Fruit fly (Drosophila melanogaster) whole organism, embryonic: Measurements from ENCODE around the gene anox.

Experiments
- ATbp ChIP-seq: fragments of 200-800 bp; sonication (Bioruptor generic); optimal IDR thresholded peaks from 2 replicates; lab custom pipeline; 2017; ENCODE audit warnings: missing biosample characterization, mild to moderate bottlenecking, missing genetic modification characterization, missing genetic modification reagents
- Abd-B ChIP-seq: fragments of 200-800 bp; sonication (Bioruptor generic); optimal IDR thresholded peaks from 2 replicates; lab custom pipeline; 2018; ENCODE audit warnings: missing biosample characterization, mild to moderate bottlenecking, missing genetic modification characterization, moderate library complexity
- Adf1 ChIP-seq: fragments of 200-800 bp; sonication (Bioruptor generic); IDR thresholded peaks from 2 replicates; pipeline ENCODE4 v1.3.6; 2022; ENCODE audit warnings: missing biosample characterization, missing genetic modification characterization
- Atf3 ChIP-seq: fragments of 200-800 bp; sonication (Bioruptor generic); optimal IDR thresholded peaks from 3 replicates; lab custom pipeline; 2016; ENCODE audit warnings: missing biosample characterization, missing genetic modification characterization
- BEAF-32 ChIP-seq: fragments of 200-800 bp; sonication (Bioruptor generic); optimal IDR thresholded peaks from 3 replicates; lab custom pipeline; 2017; ENCODE audit warnings: missing biosample characterization, missing genetic modification characterization, mild to moderate bottlenecking, moderate library complexity, missing genetic modification reagents
- CG10267 ChIP-seq: fragments of 200-800 bp; sonication (Bioruptor generic); optimal IDR thresholded peaks from 2 replicates; lab custom pipeline; 2018; ENCODE audit warnings: missing biosample characterization, mild to moderate bottlenecking, missing genetic modification characterization, moderate library complexity
- CG12299 ChIP-seq: fragments of 200-800 bp; sonication (Bioruptor generic); optimal IDR thresholded peaks from 2 replicates; lab custom pipeline; 2018; ENCODE audit warnings: missing biosample characterization, mild to moderate bottlenecking, missing genetic modification characterization
- CG12744 ChIP-seq: fragments of 200-800 bp; sonication (Bioruptor generic); optimal IDR thresholded peaks from 2 replicates; lab custom pipeline; 2016; ENCODE audit warnings: missing biosample characterization, missing genetic modification characterization
- CG16779 ChIP-seq: fragments of 200-800 bp; sonication (Bioruptor generic); IDR thresholded peaks from 2 replicates; pipeline ENCODE4 v1.3.6; 2022; ENCODE audit warnings: missing biosample characterization, missing genetic modification characterization
- CG16815 ChIP-seq: fragments of 200-800 bp; sonication (Bioruptor generic); optimal IDR thresholded peaks from 3 replicates; lab custom pipeline; 2017; ENCODE audit warnings: missing biosample characterization, mild to moderate bottlenecking, missing genetic modification characterization
- CG17328 ChIP-seq: fragments of 200-800 bp; sonication (Bioruptor generic); IDR thresholded peaks from 2 replicates; pipeline ENCODE4 v1.3.6; 2022; ENCODE audit warnings: missing biosample characterization, missing genetic modification characterization
- CG18619 ChIP-seq: fragments of 200-800 bp; sonication (Bioruptor generic); optimal IDR thresholded peaks from 3 replicates; lab custom pipeline; 2017; ENCODE audit warnings: missing biosample characterization, mild to moderate bottlenecking, missing genetic modification characterization
- CG2712 ChIP-seq: fragments of 200-800 bp; optimal IDR thresholded peaks from 3 replicates; lab custom pipeline; 2019; ENCODE audit warnings: missing biosample characterization, mild to moderate bottlenecking, missing genetic modification characterization, moderate library complexity
- CG30020 ChIP-seq: fragments of 200-800 bp; optimal IDR thresholded peaks from 2 replicates; lab custom pipeline; 2019; ENCODE audit warnings: missing biosample characterization, mild to moderate bottlenecking, missing genetic modification characterization, moderate library complexity
- CG32772 ChIP-seq: fragments of 200-800 bp; sonication (Bioruptor generic); IDR thresholded peaks from 2 replicates; pipeline ENCODE4 v1.3.6; 2022; ENCODE audit warnings: missing biosample characterization, missing genetic modification characterization
- CG33557 ChIP-seq: fragments of 200-800 bp; sonication (Bioruptor generic); optimal IDR thresholded peaks from 2 replicates; lab custom pipeline; 2019; ENCODE audit warnings: missing biosample characterization, mild to moderate bottlenecking, missing genetic modification characterization, moderate library complexity
- CG34422 ChIP-seq: fragments of 200-800 bp; sonication (Bioruptor generic); IDR thresholded peaks from 3 replicates; pipeline ENCODE4 v1.3.6; 2022; ENCODE audit warnings: missing biosample characterization, missing genetic modification characterization
- CG4707 ChIP-seq: fragments of 200-800 bp; sonication (Bioruptor generic); optimal IDR thresholded peaks from 2 replicates; lab custom pipeline; 2018; ENCODE audit warnings: missing biosample characterization, mild to moderate bottlenecking, missing genetic modification characterization, moderate library complexity
- CG6272 ChIP-seq: fragments of 200-800 bp; sonication (Bioruptor generic); IDR thresholded peaks from 2 replicates; pipeline ENCODE4 v1.3.6; 2022; ENCODE audit warnings: missing biosample characterization, missing genetic modification characterization
- CG6683 ChIP-seq: fragments of 200-800 bp; sonication (Bioruptor generic); optimal IDR thresholded peaks from 2 replicates; lab custom pipeline; 2017; ENCODE audit warnings: missing biosample characterization, mild to moderate bottlenecking, missing genetic modification characterization, missing genetic modification reagents
- CG7786 ChIP-seq: fragments of 200-800 bp; sonication (Bioruptor generic); optimal IDR thresholded peaks from 2 replicates; lab custom pipeline; 2016; ENCODE audit warnings: missing biosample characterization, missing genetic modification characterization
- CG9609 ChIP-seq: fragments of 200-800 bp; sonication (Bioruptor generic); optimal IDR thresholded peaks from 3 replicates; lab custom pipeline; 2016; ENCODE audit warnings: missing biosample characterization, missing genetic modification characterization
- CG9817 ChIP-seq: fragments of 200-800 bp; sonication (Bioruptor generic); optimal IDR thresholded peaks from 2 replicates; lab custom pipeline; 2018; ENCODE audit warnings: missing biosample characterization, mild to moderate bottlenecking, missing genetic modification characterization, moderate library complexity
- Elba2 ChIP-seq: fragments of 200-800 bp; sonication (Bioruptor generic); optimal IDR thresholded peaks from 3 replicates; lab custom pipeline; 2016; ENCODE audit warnings: missing biosample characterization, missing genetic modification characterization
- Hsf ChIP-seq: fragments of 200-800 bp; sonication (Bioruptor generic); optimal IDR thresholded peaks from 3 replicates; lab custom pipeline; 2016; ENCODE audit warnings: missing biosample characterization, missing genetic modification characterization
- MTF-1 ChIP-seq: fragments of 200-800 bp; sonication (Bioruptor generic); optimal IDR thresholded peaks from 2 replicates; lab custom pipeline; 2018; ENCODE audit warnings: missing biosample characterization, mild to moderate bottlenecking, missing genetic modification characterization, borderline replicate concordance
- Pdp1 ChIP-seq, 2 experiments: fragments of 200-800 bp; sonication (Bioruptor generic); optimal IDR thresholded peaks; 3 replicates each; lab custom pipeline; 2016; ENCODE audit warnings: missing biosample characterization in 2 of 2, missing genetic modification characterization in 2 of 2, mild to moderate bottlenecking in 1 of 2, moderate library complexity in 1 of 2
- Poxn ChIP-seq: fragments of 200-800 bp; sonication (Bioruptor generic); IDR thresholded peaks from 2 replicates; pipeline ENCODE4 v1.3.6; 2022; ENCODE audit warnings: missing biosample characterization, missing genetic modification characterization
- Rx ChIP-seq: fragments of 200-800 bp; sonication (Bioruptor generic); IDR thresholded peaks from 2 replicates; pipeline ENCODE4 v1.3.6; 2022; ENCODE audit warnings: missing biosample characterization, missing genetic modification characterization
- Six4 ChIP-seq: fragments of 200-800 bp; sonication (Bioruptor generic); optimal IDR thresholded peaks from 2 replicates; lab custom pipeline; 2016; ENCODE audit warnings: missing biosample characterization, missing genetic modification characterization
- Taf1 ChIP-seq: fragments of 200-800 bp; sonication (Bioruptor generic); IDR thresholded peaks from 2 replicates; pipeline ENCODE4 v1.3.6; 2022; ENCODE audit warnings: missing biosample characterization, missing genetic modification characterization
- YL-1 ChIP-seq: fragments of 200-800 bp; sonication (Bioruptor generic); optimal IDR thresholded peaks from 3 replicates; lab custom pipeline; 2017; ENCODE audit warnings: missing biosample characterization, mild to moderate bottlenecking, missing genetic modification characterization
- amos ChIP-seq: fragments of 200-800 bp; sonication (Bioruptor generic); IDR thresholded peaks from 2 replicates; pipeline ENCODE4 v1.3.6; 2022; ENCODE audit warnings: missing biosample characterization, missing genetic modification characterization; ENCODE audit not compliant: partially characterized antibody
- bsh ChIP-seq, 2 experiments: fragments of 200-800 bp; sonication (Bioruptor generic); optimal IDR thresholded peaks; 2 replicates each; lab custom pipeline; 2017 to 2018; ENCODE audit warnings: mild to moderate bottlenecking in 2 of 2, missing biosample characterization in 2 of 2, missing genetic modification characterization in 2 of 2, moderate library complexity in 1 of 2
- corto ChIP-seq: fragments of 200-800 bp; sonication (Bioruptor generic); optimal IDR thresholded peaks from 2 replicates; lab custom pipeline; 2016; ENCODE audit warnings: missing biosample characterization, mild to moderate bottlenecking, missing genetic modification characterization, moderate library complexity
- ems ChIP-seq: fragments of 200-800 bp; sonication (Bioruptor generic); optimal IDR thresholded peaks from 3 replicates; lab custom pipeline; 2016; ENCODE audit warnings: missing biosample characterization, missing genetic modification characterization
- gfzf ChIP-seq: fragments of 200-800 bp; sonication (Bioruptor generic); optimal IDR thresholded peaks from 2 replicates; lab custom pipeline; 2016; ENCODE audit warnings: missing biosample characterization, mild to moderate bottlenecking, missing genetic modification characterization, moderate library complexity
- grau ChIP-seq: fragments of 200-800 bp; optimal IDR thresholded peaks from 3 replicates; lab custom pipeline; 2019; ENCODE audit warnings: missing biosample characterization, mild to moderate bottlenecking, missing genetic modification characterization, moderate library complexity
- hkb ChIP-seq, 2 experiments: fragments of 200-800 bp in 1 of 2; fragments of >200 bp in 1 of 2; sonication (Bioruptor generic) in 1 of 2; IDR thresholded peaks in 1 of 2; optimal IDR thresholded peaks in 1 of 2; 2 replicates each; pipeline versions ENCODE4 v1.3.6 to Lab custom; 2017 to 2022; ENCODE audit warnings: missing biosample characterization in 1 of 2, missing genetic modification characterization in 1 of 2
- kah ChIP-seq: fragments of 200-800 bp; sonication (Bioruptor generic); optimal IDR thresholded peaks from 2 replicates; lab custom pipeline; 2018; ENCODE audit warnings: missing biosample characterization, mild to moderate bottlenecking, missing genetic modification characterization
- nmo ChIP-seq: fragments of 200-800 bp; sonication (Bioruptor generic); optimal IDR thresholded peaks from 2 replicates; lab custom pipeline; 2018; ENCODE audit warnings: missing biosample characterization, mild to moderate bottlenecking, missing genetic modification characterization, moderate library complexity
- nom ChIP-seq: fragments of 200-800 bp; sonication (Bioruptor generic); optimal IDR thresholded peaks from 2 replicates; lab custom pipeline; 2017; ENCODE audit warnings: missing biosample characterization, missing genetic modification characterization, mild to moderate bottlenecking, moderate library complexity, missing genetic modification reagents
- phol ChIP-seq: fragments of 200-800 bp; sonication (Bioruptor generic); optimal IDR thresholded peaks from 3 replicates; lab custom pipeline; 2018; ENCODE audit warnings: missing biosample characterization, mild to moderate bottlenecking, missing genetic modification characterization, moderate library complexity
- schlank ChIP-seq: fragments of 200-800 bp; sonication (Bioruptor generic); optimal IDR thresholded peaks from 2 replicates; lab custom pipeline; 2018; ENCODE audit warnings: missing biosample characterization, mild to moderate bottlenecking, missing genetic modification characterization
- sens-2 ChIP-seq: fragments of 200-800 bp; sonication (Bioruptor generic); IDR thresholded peaks from 2 replicates; pipeline ENCODE4 v1.3.6; 2022; ENCODE audit warnings: missing biosample characterization, missing genetic modification characterization
- sqz ChIP-seq: fragments of 200-800 bp; sonication (Bioruptor generic); optimal IDR thresholded peaks from 3 replicates; lab custom pipeline; 2018; ENCODE audit warnings: missing biosample characterization, mild to moderate bottlenecking, missing genetic modification characterization
- tin ChIP-seq: fragments of 200-800 bp; sonication (Bioruptor generic); optimal IDR thresholded peaks from 3 replicates; lab custom pipeline; 2016; ENCODE audit warnings: missing biosample characterization, missing genetic modification characterization
- trem ChIP-seq: fragments of 200-800 bp; optimal IDR thresholded peaks from 3 replicates; lab custom pipeline; 2019; ENCODE audit warnings: missing biosample characterization, mild to moderate bottlenecking, missing genetic modification characterization, moderate library complexity

The anox gene

dm6 chrX:21357810-21358671 is 38.9 kb upstream of the anox start, which contains the start of gene Septin1 (continued):
- TF ChIP-seq trem (tag; lab: Kevin White, UChicago) (peak; percentile 63), CG2712 (tag; lab: Kevin White, UChicago) (peak; percentile 29), Elba2 (GFP tag; lab: Kevin White, UChicago) (no peak), CG9609 (GFP tag; lab: Kevin White, UChicago) (no peak), Adf1 (no peak), schlank (no peak), CG7786 (GFP tag; lab: Kevin White, UChicago) (no peak), Six4 (GFP tag; lab: Kevin White, UChicago) (no peak), CG4707 (GFP tag; lab: Kevin White, UChicago) (no peak), nom (GFP tag; lab: Kevin White, UChicago) (peak; percentile 56), Rx (GFP tag; lab: Robert Waterston, UW) (no peak), CG16815 (no peak), gfzf (GFP tag; lab: Kevin White, UChicago) (peak; percentile 79), phol (peak; percentile 48), ATbp (GFP tag; lab: Kevin White, UChicago) (no peak), CG18619 (GFP tag; lab: Kevin White, UChicago) (no peak), tin (GFP tag; lab: Kevin White, UChicago) (no peak), BEAF-32 (GFP tag; lab: Kevin White, UChicago) (peak; percentile 40), MTF-1 (GFP tag; lab: Kevin White, UChicago) (no peak), Poxn (GFP tag; lab: Robert Waterston, UW) (no peak), Pdp1 (GFP tag; optimal IDR thresholded peaks at IDR 0.05; lab: Kevin White, UChicago) (peak in 1 of 2 experiments; percentile 18), Hsf (GFP tag; lab: Kevin White, UChicago) (no peak), CG6272 (GFP tag; lab: Robert Waterston, UW) (no peak), CG33557 (GFP tag; lab: Kevin White, UChicago) (no peak), CG32772 (GFP tag; lab: Robert Waterston, UW) (no peak), kah (GFP tag; lab: Kevin White, UChicago) (no peak), CG16779 (GFP tag; lab: Robert Waterston, UW) (no peak), sens-2 (no peak), nmo (GFP tag; lab: Kevin White, UChicago) (peak; percentile 50), bsh (GFP tag; optimal IDR thresholded peaks at IDR 0.05; lab: Kevin White, UChicago) (peak in 1 of 2 experiments; percentile 4), amos (GFP tag; lab: Robert Waterston, UW) (peak; percentile 49; the same call in 1 of the 2 replicates), YL-1 (GFP tag; lab: Kevin White, UChicago) (peak; percentile 16), CG17328 (GFP tag; lab: Robert Waterston, UW) (no peak), CG34422 (GFP tag; lab: Robert Waterston, UW) (peak; percentile 22; the same call in 1 of the 3 replicates), CG9817 (tag; lab: Kevin White, UChicago) (no peak), corto (GFP tag; lab: Kevin White, UChicago) (no peak), Abd-B (no peak), CG10267 (tag; lab: Kevin White, UChicago) (peak; percentile 43), sqz (GFP tag; lab: Kevin White, UChicago) (no peak), Taf1 (no peak), grau (no peak), CG30020 (tag; lab: Kevin White, UChicago) (peak; percentile 8), ems (GFP tag; lab: Kevin White, UChicago) (no peak), CG12299 (tag; lab: Kevin White, UChicago) (no peak), CG12744 (no peak), CG6683 (GFP tag; lab: Kevin White, UChicago) (no peak), Atf3 (GFP tag; lab: Kevin White, UChicago) (no peak), hkb (optimal IDR thresholded peaks at IDR 0.05; lab: Kevin White, UChicago) (peak; percentile 35), hkb (GFP tag; IDR thresholded peaks at IDR 0.05; lab: Robert Waterston, UW) (no peak)
